Fruit fly (Drosophila melanogaster) whole organism, embryonic: Measurements from ENCODE around the gene CG9106.

Experiments used
- Atf-2 ChIP-seq: fragments of 200-800 bp; sonication (Bioruptor generic); optimal IDR thresholded peaks from 2 replicates; lab custom pipeline; 2016; ENCODE audit warnings: missing biosample characterization, missing genetic modification characterization
- B-H2 ChIP-seq: fragments of 200-800 bp; sonication (Bioruptor generic); optimal IDR thresholded peaks from 2 replicates; lab custom pipeline; 2018; ENCODE audit warnings: missing biosample characterization, mild to moderate bottlenecking, missing genetic modification characterization
- Blimp-1 ChIP-seq: fragments of 200-800 bp; sonication (Bioruptor generic); optimal IDR thresholded peaks from 3 replicates; lab custom pipeline; 2018; ENCODE audit warnings: missing biosample characterization, missing genetic modification characterization, mild to moderate bottlenecking, moderate library complexity, missing genetic modification reagents
- CG10654 ChIP-seq: fragments of 200-800 bp; sonication (Bioruptor generic); optimal IDR thresholded peaks from 2 replicates; lab custom pipeline; 2016; ENCODE audit warnings: missing biosample characterization, missing genetic modification characterization
- CG11723 ChIP-seq: fragments of 200-800 bp; sonication (Bioruptor generic); optimal IDR thresholded peaks from 2 replicates; lab custom pipeline; 2017; ENCODE audit warnings: missing biosample characterization, mild to moderate bottlenecking, missing genetic modification characterization
- CG1233 ChIP-seq: fragments of 200-800 bp; sonication (Bioruptor generic); optimal IDR thresholded peaks from 4 replicates; lab custom pipeline; 2018; ENCODE audit warnings: missing biosample characterization, mild to moderate bottlenecking, missing genetic modification characterization
- CG12769 ChIP-seq: fragments of 200-800 bp; sonication (Bioruptor generic); optimal IDR thresholded peaks from 2 replicates; lab custom pipeline; 2019; ENCODE audit warnings: missing biosample characterization, mild to moderate bottlenecking, missing genetic modification characterization, moderate library complexity
- CG13624 ChIP-seq: fragments of 200-800 bp; sonication (Bioruptor generic); optimal IDR thresholded peaks from 2 replicates; lab custom pipeline; 2016; ENCODE audit warnings: missing biosample characterization, missing genetic modification characterization
- CG13775 ChIP-seq: fragments of 200-800 bp; sonication (Bioruptor generic); optimal IDR thresholded peaks from 3 replicates; lab custom pipeline; 2017; ENCODE audit warnings: missing biosample characterization, mild to moderate bottlenecking, missing genetic modification characterization
- CG15514 ChIP-seq: fragments of 200-800 bp; sonication (Bioruptor generic); optimal IDR thresholded peaks from 3 replicates; lab custom pipeline; 2017; ENCODE audit warnings: missing biosample characterization, missing genetic modification characterization, mild to moderate bottlenecking, moderate library complexity, missing genetic modification reagents
- CG16779 ChIP-seq: fragments of 200-800 bp; sonication (Bioruptor generic); IDR thresholded peaks from 2 replicates; pipeline ENCODE4 v1.3.6; 2022; ENCODE audit warnings: missing biosample characterization, missing genetic modification characterization
- CG17385 ChIP-seq: fragments of 200-800 bp; sonication (Bioruptor generic); optimal IDR thresholded peaks from 3 replicates; lab custom pipeline; 2018; ENCODE audit warnings: missing biosample characterization, mild to moderate bottlenecking, missing genetic modification characterization
- CG18619 ChIP-seq: fragments of 200-800 bp; sonication (Bioruptor generic); optimal IDR thresholded peaks from 3 replicates; lab custom pipeline; 2017; ENCODE audit warnings: missing biosample characterization, mild to moderate bottlenecking, missing genetic modification characterization
- CG30403 ChIP-seq: fragments of 200-800 bp; sonication (Bioruptor generic); optimal IDR thresholded peaks from 3 replicates; lab custom pipeline; 2016; ENCODE audit warnings: missing biosample characterization, missing genetic modification characterization
- CG31441 ChIP-seq: fragments of 200-800 bp; sonication (Bioruptor generic); IDR thresholded peaks from 2 replicates; pipeline ENCODE4 v1.3.6; 2022; ENCODE audit warnings: missing biosample characterization, missing genetic modification characterization
- CG7786 ChIP-seq: fragments of 200-800 bp; sonication (Bioruptor generic); optimal IDR thresholded peaks from 2 replicates; lab custom pipeline; 2016; ENCODE audit warnings: missing biosample characterization, missing genetic modification characterization
- CG7839 ChIP-seq: fragments of 200-800 bp; sonication (Bioruptor generic); optimal IDR thresholded peaks from 3 replicates; lab custom pipeline; 2018; ENCODE audit warnings: missing biosample characterization, mild to moderate bottlenecking, missing genetic modification characterization, moderate library complexity
- CG8089 ChIP-seq: fragments of 200-800 bp; sonication (Bioruptor generic); optimal IDR thresholded peaks from 3 replicates; lab custom pipeline; 2016; ENCODE audit warnings: missing biosample characterization, missing genetic modification characterization
- CG8388 ChIP-seq: fragments of 200-800 bp; sonication (Bioruptor generic); optimal IDR thresholded peaks from 2 replicates; lab custom pipeline; 2019; ENCODE audit warnings: missing biosample characterization, mild to moderate bottlenecking, missing genetic modification characterization, moderate library complexity
- CG8944 ChIP-seq: fragments of 200-800 bp; sonication (Bioruptor generic); optimal IDR thresholded peaks from 3 replicates; lab custom pipeline; 2016; ENCODE audit warnings: missing biosample characterization, missing genetic modification characterization
- CG9817 ChIP-seq: fragments of 200-800 bp; sonication (Bioruptor generic); optimal IDR thresholded peaks from 2 replicates; lab custom pipeline; 2018; ENCODE audit warnings: missing biosample characterization, mild to moderate bottlenecking, missing genetic modification characterization, moderate library complexity
- D19A ChIP-seq: fragments of 200-800 bp; optimal IDR thresholded peaks from 3 replicates; lab custom pipeline; 2019; ENCODE audit warnings: missing biosample characterization, mild to moderate bottlenecking, missing genetic modification characterization, moderate library complexity
- Deaf1 ChIP-seq: fragments of 200-800 bp; optimal IDR thresholded peaks from 3 replicates; lab custom pipeline; 2019; ENCODE audit warnings: missing biosample characterization, mild to moderate bottlenecking, missing genetic modification characterization, moderate library complexity
- Dll ChIP-seq: fragments of 200-800 bp; sonication (Bioruptor generic); IDR thresholded peaks from 4 replicates; pipeline ENCODE4 v1.3.6; 2022; ENCODE audit warnings: missing biosample characterization, missing genetic modification characterization; ENCODE audit not compliant: partially characterized antibody
- E2f2 ChIP-seq: fragments of 200-800 bp; sonication (Bioruptor generic); IDR thresholded peaks from 2 replicates; pipeline ENCODE4 v1.3.6; 2022; ENCODE audit warnings: missing biosample characterization, missing genetic modification characterization
- Eip74EF ChIP-seq, 2 experiments: fragments of 200-800 bp in 1 of 2; fragments of >200 bp in 1 of 2; sonication (Bioruptor generic) in 1 of 2; optimal IDR thresholded peaks; 2 replicates each; lab custom pipeline; 2017 to 2019; ENCODE audit warnings: missing biosample characterization in 2 of 2, missing genetic modification characterization in 2 of 2, mild to moderate bottlenecking in 1 of 2, moderate library complexity in 1 of 2
- Hmr ChIP-seq: fragments of 200-800 bp; sonication (Bioruptor generic); optimal IDR thresholded peaks from 3 replicates; lab custom pipeline; 2017; ENCODE audit warnings: mild to moderate bottlenecking, missing biosample characterization, missing genetic modification reagents, missing genetic modification characterization
- MBD-R2 ChIP-seq: fragments of 200-800 bp; sonication (Bioruptor generic); IDR thresholded peaks from 2 replicates; pipeline ENCODE4 v1.3.6; 2022; ENCODE audit warnings: missing biosample characterization, missing genetic modification characterization
- Max ChIP-seq: fragments of 200-800 bp; sonication (Bioruptor generic); optimal IDR thresholded peaks from 2 replicates; lab custom pipeline; 2016; ENCODE audit warnings: missing biosample characterization, mild to moderate bottlenecking, missing genetic modification characterization
- Nf-YB ChIP-seq: fragments of 200-800 bp; sonication (Bioruptor generic); optimal IDR thresholded peaks from 3 replicates; lab custom pipeline; 2019; ENCODE audit warnings: missing biosample characterization, mild to moderate bottlenecking, missing genetic modification characterization, moderate library complexity
- Pdp1 ChIP-seq, 2 experiments: fragments of 200-800 bp; sonication (Bioruptor generic); optimal IDR thresholded peaks; 3 replicates each; lab custom pipeline; 2016; ENCODE audit warnings: missing biosample characterization in 2 of 2, missing genetic modification characterization in 2 of 2, mild to moderate bottlenecking in 1 of 2, moderate library complexity in 1 of 2
- Usf ChIP-seq: fragments of 200-800 bp; sonication (Bioruptor generic); optimal IDR thresholded peaks from 2 replicates; lab custom pipeline; 2017; ENCODE audit warnings: missing genotype, missing biosample characterization, missing genetic modification characterization
- Vsx1 ChIP-seq: fragments of 200-800 bp; sonication (Bioruptor generic); optimal IDR thresholded peaks from 2 replicates; lab custom pipeline; 2017; ENCODE audit warnings: missing biosample characterization, mild to moderate bottlenecking, missing genetic modification characterization, missing genetic modification reagents
- Xbp1 ChIP-seq: fragments of 200-800 bp; sonication (Bioruptor generic); optimal IDR thresholded peaks from 3 replicates; lab custom pipeline; 2016; ENCODE audit warnings: missing biosample characterization, mild to moderate bottlenecking, missing genetic modification characterization
- chn ChIP-seq: fragments of 200-800 bp; sonication (Bioruptor generic); optimal IDR thresholded peaks from 2 replicates; lab custom pipeline; 2016; ENCODE audit warnings: missing biosample characterization, missing genetic modification characterization
- cwo ChIP-seq: fragments of 200-800 bp; sonication (Bioruptor generic); optimal IDR thresholded peaks from 3 replicates; lab custom pipeline; 2017; ENCODE audit warnings: missing biosample characterization, missing genetic modification characterization, mild to moderate bottlenecking, moderate library complexity, missing genetic modification reagents
- dysf ChIP-seq: fragments of 200-800 bp; sonication (Bioruptor generic); IDR thresholded peaks from 3 replicates; pipeline ENCODE4 v1.3.6; 2022; ENCODE audit warnings: missing biosample characterization, missing genetic modification characterization
- gcm ChIP-seq: fragments of 200-800 bp; sonication (Bioruptor generic); optimal IDR thresholded peaks from 2 replicates; lab custom pipeline; 2019; ENCODE audit warnings: missing biosample characterization, mild to moderate bottlenecking, missing genetic modification characterization, moderate library complexity
- gro ChIP-seq: fragments of 200-800 bp; sonication (Bioruptor generic); optimal IDR thresholded peaks from 2 replicates; lab custom pipeline; 2016; ENCODE audit warnings: missing biosample characterization, missing genetic modification characterization
- mirr ChIP-seq: fragments of 200-800 bp; sonication (Bioruptor generic); optimal IDR thresholded peaks from 3 replicates; lab custom pipeline; 2018; ENCODE audit warnings: missing biosample characterization, mild to moderate bottlenecking, missing genetic modification characterization
- nmo ChIP-seq: fragments of 200-800 bp; sonication (Bioruptor generic); optimal IDR thresholded peaks from 2 replicates; lab custom pipeline; 2018; ENCODE audit warnings: missing biosample characterization, mild to moderate bottlenecking, missing genetic modification characterization, moderate library complexity
- run ChIP-seq: fragments of 200-800 bp; sonication (Bioruptor generic); optimal IDR thresholded peaks from 3 replicates; lab custom pipeline; 2018; ENCODE audit warnings: missing biosample characterization, mild to moderate bottlenecking, missing genetic modification characterization
- sd ChIP-seq: fragments of 200-800 bp; sonication (Bioruptor generic); optimal IDR thresholded peaks from 3 replicates; lab custom pipeline; 2018; ENCODE audit warnings: missing biosample characterization, mild to moderate bottlenecking, missing genetic modification characterization, moderate library complexity
- sens ChIP-seq: fragments of 200-800 bp; sonication (Bioruptor generic); peaks from one replicate; lab custom pipeline; 2016; ENCODE audit warnings: missing biosample characterization, missing genetic modification characterization
- sob ChIP-seq: fragments of 200-800 bp; sonication (Bioruptor generic); IDR thresholded peaks from 2 replicates; pipeline ENCODE4 v1.3.6; 2022; ENCODE audit warnings: missing biosample characterization, missing genetic modification characterization
- sqz ChIP-seq: fragments of 200-800 bp; sonication (Bioruptor generic); optimal IDR thresholded peaks from 3 replicates; lab custom pipeline; 2018; ENCODE audit warnings: missing biosample characterization, mild to moderate bottlenecking, missing genetic modification characterization
- sr ChIP-seq: fragments of 200-800 bp; sonication (Bioruptor generic); IDR thresholded peaks from 3 replicates; pipeline ENCODE4 v1.3.6; 2022; ENCODE audit warnings: missing biosample characterization, missing genetic modification characterization

The CG9106 gene

dm6 chrX:15296969-15297816 lies 25.0 kb upstream of the CG9106 start, which contains the start of gene gce (continued):
- peak; percentile 36 for TF ChIP-seq mirr (GFP tag; lab: Kevin White, UChicago)
- no peak for TF ChIP-seq CG16779 (GFP tag; lab: Robert Waterston, UW)
- peak; percentile 2 for TF ChIP-seq Blimp-1 (GFP tag; lab: Kevin White, UChicago)
- peak; percentile 53 for TF ChIP-seq Deaf1 (tag; lab: Kevin White, UChicago)
- TF ChIP-seq CG12769 = peak; percentile 58
- TF ChIP-seq run (tag; lab: Kevin White, UChicago) = peak; percentile 5
- TF ChIP-seq Pdp1 (GFP tag; optimal IDR thresholded peaks at IDR 0.05; lab: Kevin White, UChicago) = peak in 1 of 2 experiments; percentile 52
- TF ChIP-seq CG10654 (GFP tag; lab: Kevin White, UChicago) = peak; percentile 19
- peak; percentile 44 for TF ChIP-seq D19A
- TF ChIP-seq cwo (GFP tag; lab: Kevin White, UChicago) = peak; percentile 61
- TF ChIP-seq CG17385 (GFP tag; lab: Kevin White, UChicago) = peak; percentile 65
- TF ChIP-seq CG13624 (GFP tag; lab: Kevin White, UChicago) = no peak
- peak; percentile 40 for TF ChIP-seq CG1233
- no peak for TF ChIP-seq Usf (GFP tag; lab: Kevin White, UChicago)
- TF ChIP-seq Max (GFP tag; lab: Kevin White, UChicago) = peak; percentile 2
- TF ChIP-seq gro = peak; percentile 12
- TF ChIP-seq sd = peak; percentile 5
- peak; percentile 71 for TF ChIP-seq CG31441 (GFP tag; lab: Robert Waterston, UW)
- TF ChIP-seq CG7786 (GFP tag; lab: Kevin White, UChicago) = no peak
- peak; percentile 62 for TF ChIP-seq Hmr (GFP tag; lab: Kevin White, UChicago)
- TF ChIP-seq CG8089 (GFP tag; lab: Kevin White, UChicago) = no peak
- TF ChIP-seq Nf-YB = peak; percentile 44
- no peak for TF ChIP-seq CG8944 (GFP tag; lab: Kevin White, UChicago)
- TF ChIP-seq CG13775 (GFP tag; lab: Kevin White, UChicago) = peak; percentile 47
- peak; percentile 75 for TF ChIP-seq sens (GFP tag; lab: Kevin White, UChicago)
- peak; percentile 27 for TF ChIP-seq Xbp1 (GFP tag; lab: Kevin White, UChicago)
- 0 out of 2 replicates have a peak, but pooled peaks have one; percentile 5 for TF ChIP-seq MBD-R2
- peak; percentile 62 for TF ChIP-seq CG30403 (GFP tag; lab: Kevin White, UChicago)
- peak; percentile 8 for TF ChIP-seq Vsx1 (GFP tag; lab: Kevin White, UChicago)
- TF ChIP-seq sqz (GFP tag; lab: Kevin White, UChicago) = peak; percentile 41
- no peak for TF ChIP-seq Atf-2
- TF ChIP-seq gcm (GFP tag; lab: Kevin White, UChicago) = peak; percentile 43
- peak; percentile 25 for TF ChIP-seq CG9817 (tag; lab: Kevin White, UChicago)
- peak; percentile 75 for TF ChIP-seq CG7839 (tag; lab: Kevin White, UChicago)
- peak; percentile 18 for TF ChIP-seq CG8388 (GFP tag; lab: Kevin White, UChicago)
- no peak for TF ChIP-seq sr
- no peak for TF ChIP-seq chn (GFP tag; lab: Kevin White, UChicago)
- TF ChIP-seq E2f2 (GFP tag; lab: Robert Waterston, UW) = peak; percentile 13; the same call in 1 of the 2 replicates
- TF ChIP-seq B-H2 (GFP tag; lab: Kevin White, UChicago) = peak; percentile 10
- TF ChIP-seq sob (GFP tag; lab: Robert Waterston, UW) = 0 out of 2 replicates have a peak, but pooled peaks have one; percentile 12
- TF ChIP-seq nmo (GFP tag; lab: Kevin White, UChicago) = peak; percentile 64
- peak; percentile 8 for TF ChIP-seq CG15514 (GFP tag; lab: Kevin White, UChicago)
- peak; percentile 71; the same call in 2 of the 3 replicates for TF ChIP-seq dysf (GFP tag; lab: Robert Waterston, UW)
- TF ChIP-seq Eip74EF (GFP tag; optimal IDR thresholded peaks at IDR 0.05; lab: Kevin White, UChicago) = peak in 1 of 2 experiments; percentile 67
- TF ChIP-seq Dll (GFP tag; lab: Robert Waterston, UW) = no peak
- peak; percentile 13 for TF ChIP-seq CG11723 (GFP tag; lab: Kevin White, UChicago)
- TF ChIP-seq CG18619 (GFP tag; lab: Kevin White, UChicago) = peak; percentile 67
